Worm (Caenorhabditis elegans): ENCODE data around the gene gcy-22.

The gcy-22 gene

ce11 chrV:20776761-20777160 is 48.1 kb downstream of the gcy-22 start (continued):
- TF ChIP-seq dpl-1 (GFP tag; optimal IDR thresholded peaks at IDR 0.05) = no peak
- TF ChIP-seq Y53G8AR.9 (GFP tag; conservative IDR thresholded peaks at IDR 0.05) = peak; percentile 70; the same call in 1 of the 2 replicates
- no peak for TF ChIP-seq sdz-38 (tag; optimal IDR thresholded peaks at IDR 0.05)
- TF ChIP-seq ccch-3 (GFP tag; optimal IDR thresholded peaks at IDR 0.05) = no peak
- no peak for TF ChIP-seq Y95B8A.8 (GFP tag; IDR thresholded peaks at IDR 0.05)
- no peak for TF ChIP-seq nhr-27 (tag; optimal IDR thresholded peaks at IDR 0.05)
- peak; percentile 35 for TF ChIP-seq lin-54 (GFP tag; optimal IDR thresholded peaks at IDR 0.05)
- TF ChIP-seq mcd-1 (GFP tag; IDR thresholded peaks at IDR 0.05) = 0 out of 2 replicates have a peak, but pooled peaks have one; percentile 29
- TF ChIP-seq K12H6.12 (tag; optimal IDR thresholded peaks at IDR 0.05) = peak; percentile 21
- TF ChIP-seq ceh-27 (GFP tag; optimal IDR thresholded peaks at IDR 0.05) = peak; percentile 81
- TF ChIP-seq lin-26 (GFP tag; IDR thresholded peaks at IDR 0.05) = 0 out of 2 replicates have a peak, but pooled peaks have one; percentile 23
- peak; percentile 99 for TF ChIP-seq madf-10 (tag; optimal IDR thresholded peaks at IDR 0.05)
- TF ChIP-seq repo-1 (tag; optimal IDR thresholded peaks at IDR 0.05) = no peak
- TF ChIP-seq let-526 (GFP tag; IDR thresholded peaks at IDR 0.05) = no peak
- TF ChIP-seq snpc-1.3 (tag; optimal IDR thresholded peaks at IDR 0.05; ENCODE audit: insufficient read depth) = no peak
- no peak for TF ChIP-seq egl-44 (GFP tag; IDR thresholded peaks at IDR 0.05)
- TF ChIP-seq F57C9.4 (tag; optimal IDR thresholded peaks at IDR 0.05) = no peak
- TF ChIP-seq T26A5.8 (tag; optimal IDR thresholded peaks at IDR 0.05) = no peak
- no peak for TF ChIP-seq F55B11.4 (tag; optimal IDR thresholded peaks at IDR 0.05; ENCODE audit: borderline replicate concordance, insufficient read depth)
- TF ChIP-seq B0336.3 (GFP tag; IDR thresholded peaks at IDR 0.05) = 0 out of 2 replicates have a peak, but pooled peaks have one; percentile 33
- peak; percentile 69; the same call in 1 of the 2 replicates for TF ChIP-seq madf-3 (GFP tag; IDR thresholded peaks at IDR 0.05)
- TF ChIP-seq K11D2.4 (GFP tag; IDR thresholded peaks at IDR 0.05) = peak; percentile 61; the same call in 1 of the 2 replicates
- no peak for TF ChIP-seq xnd-1 (tag; optimal IDR thresholded peaks at IDR 0.05)
- TF ChIP-seq hmg-20 (GFP tag; IDR thresholded peaks at IDR 0.05) = no peak
- peak; percentile 15 for TF ChIP-seq ztf-22 (GFP tag; optimal IDR thresholded peaks at IDR 0.05)
- no peak for TF ChIP-seq tbx-9 (tag; optimal IDR thresholded peaks at IDR 0.05; ENCODE audit: borderline replicate concordance)
- TF ChIP-seq cebp-1 (GFP tag; IDR thresholded peaks at IDR 0.05) = 0 out of 2 replicates have a peak, but pooled peaks have one; percentile 14
- TF ChIP-seq cebp-1 (tag; optimal IDR thresholded peaks at IDR 0.05) = peak; percentile 75
- TF ChIP-seq tbp1 (GFP tag; optimal IDR thresholded peaks at IDR 0.05) = peak; percentile 40
- no peak for TF ChIP-seq lir-1 (GFP tag; conservative IDR thresholded peaks at IDR 0.05)
- peak; percentile 17 for TF ChIP-seq nhr-90 (tag; optimal IDR thresholded peaks at IDR 0.05)
- TF ChIP-seq mes-4 (tag; optimal IDR thresholded peaks at IDR 0.05) = no peak
- TF ChIP-seq dox-1 (GFP tag; IDR thresholded peaks at IDR 0.05) = peak; percentile 27; the same call in 1 of the 2 replicates
- TF ChIP-seq pha-4 (tag; optimal IDR thresholded peaks at IDR 0.05) = no peak
- no peak for TF ChIP-seq bed-2 (GFP tag; IDR thresholded peaks at IDR 0.05)
- TF ChIP-seq ama-1 (optimal IDR thresholded peaks at IDR 0.05) = peak; percentile 60
- no peak for TF ChIP-seq ama-1 (GFP tag; optimal IDR thresholded peaks at IDR 0.05)
- TF ChIP-seq fkh-3 (tag; optimal IDR thresholded peaks at IDR 0.05) = no peak
- TF ChIP-seq ztf-25 (GFP tag; IDR thresholded peaks at IDR 0.05) = no peak
- peak; percentile 58 for TF ChIP-seq lin-40 (tag; optimal IDR thresholded peaks at IDR 0.05)
- no peak for TF ChIP-seq atf-7 (tag; optimal IDR thresholded peaks at IDR 0.05)
- peak; percentile 58 for TF ChIP-seq nhr-80 (tag; optimal IDR thresholded peaks at IDR 0.05)
- TF ChIP-seq bed-1 (GFP tag; IDR thresholded peaks at IDR 0.05) = no peak
- peak; percentile 71 for TF ChIP-seq F23B12.7 (tag; optimal IDR thresholded peaks at IDR 0.05; ENCODE audit: insufficient read depth)
- peak; percentile 31; the same call in 1 of the 2 replicates for TF ChIP-seq madf-6 (GFP tag; IDR thresholded peaks at IDR 0.05)
- no peak for TF ChIP-seq D2030.7 (GFP tag; IDR thresholded peaks at IDR 0.05)
- no peak for TF ChIP-seq Y67H2A.10 (GFP tag; conservative IDR thresholded peaks at IDR 0.05)
- TF ChIP-seq akir-1 (GFP tag; optimal IDR thresholded peaks at IDR 0.05) = no peak

All from whole organism, young adult.